Worm (Caenorhabditis elegans) whole organism, mixed stage, embryonic: ENCODE measurements around the gene srsx-5.

Experiments
- M03D4.4 ChIP-seq: sonication (generic microtip); optimal IDR thresholded peaks from 2 replicates; lab custom pipeline; 2017; ENCODE audit warnings: mild to moderate bottlenecking, missing genetic modification characterization, missing compliant biosample characterization
- blmp-1 ChIP-seq: fragments of 150-350 bp; optimal IDR thresholded peaks from 2 replicates; lab custom pipeline; 2014; ENCODE audit warnings: missing biosample characterization, missing genetic modification characterization
- ceh-39 ChIP-seq: fragments of 150-350 bp; optimal IDR thresholded peaks from 2 replicates; lab custom pipeline; 2014; ENCODE audit warnings: missing biosample characterization, missing genetic modification characterization
- ceh-43 ChIP-seq: fragments of 200-800 bp; sonication (Bioruptor generic); optimal IDR thresholded peaks from 2 replicates; lab custom pipeline; 2018; ENCODE audit warnings: mild to moderate bottlenecking, missing genetic modification characterization, moderate library complexity, missing compliant biosample characterization
- ceh-83 ChIP-seq: fragments of 200-800 bp; sonication (Bioruptor generic); optimal IDR thresholded peaks from 2 replicates; lab custom pipeline; 2018; ENCODE audit warnings: mild to moderate bottlenecking, missing genetic modification characterization, missing compliant biosample characterization
- ces-1 ChIP-seq: fragments of 150-350 bp; optimal IDR thresholded peaks from 2 replicates; lab custom pipeline; 2014; ENCODE audit warnings: missing biosample characterization, missing genetic modification reagents, missing genetic modification characterization
- cnd-1 ChIP-seq: fragments of 200-800 bp; sonication (Bioruptor generic); optimal IDR thresholded peaks from 2 replicates; lab custom pipeline; 2018; ENCODE audit warnings: mild to moderate bottlenecking, missing genetic modification characterization, missing compliant biosample characterization
- drap-1 ChIP-seq: fragments of 200-800 bp; sonication (Bioruptor generic); optimal IDR thresholded peaks from 3 replicates; lab custom pipeline; 2018; ENCODE audit warnings: mild to moderate bottlenecking, missing genetic modification characterization, missing compliant biosample characterization
- elt-1 ChIP-seq: sonication (generic microtip); optimal IDR thresholded peaks from 2 replicates; lab custom pipeline; 2017; ENCODE audit warnings: missing genetic modification characterization, mild to moderate bottlenecking, missing compliant biosample characterization, antibody characterized with exemption, moderate library complexity, borderline replicate concordance; ENCODE audit not compliant: insufficient read depth
- elt-3 ChIP-seq: fragments of 150-350 bp; optimal IDR thresholded peaks from 2 replicates; lab custom pipeline; 2014; ENCODE audit warnings: missing biosample characterization, missing genetic modification characterization
- ham-2 ChIP-seq: fragments of 200-800 bp; sonication (Bioruptor generic); optimal IDR thresholded peaks from 2 replicates; lab custom pipeline; 2018; ENCODE audit warnings: mild to moderate bottlenecking, missing genetic modification characterization, missing compliant biosample characterization
- hlh-1 ChIP-seq: fragments of 150-350 bp; optimal IDR thresholded peaks from 2 replicates; lab custom pipeline; 2014; ENCODE audit warnings: missing biosample characterization, missing genetic modification reagents, missing genetic modification characterization
- lin-13 ChIP-seq: fragments of 150-350 bp; optimal IDR thresholded peaks from 2 replicates; lab custom pipeline; 2014; ENCODE audit warnings: missing biosample characterization, missing genetic modification characterization
- lsy-2 ChIP-seq: fragments of 150-350 bp; optimal IDR thresholded peaks from 2 replicates; lab custom pipeline; 2014; ENCODE audit warnings: missing biosample characterization, missing genetic modification characterization
- mab-5 ChIP-seq: fragments of 150-350 bp; optimal IDR thresholded peaks from 2 replicates; lab custom pipeline; 2014; ENCODE audit warnings: missing biosample characterization, missing genetic modification characterization
- mep-1 ChIP-seq: fragments of 150-350 bp; optimal IDR thresholded peaks from 2 replicates; lab custom pipeline; 2017; ENCODE audit warnings: missing biosample characterization, missing genetic modification reagents, missing genetic modification characterization, inconsistent platforms
- mls-2 ChIP-seq: sonication (generic microtip); optimal IDR thresholded peaks from 2 replicates; lab custom pipeline; 2016; ENCODE audit warnings: mild to moderate bottlenecking, missing genetic modification characterization, moderate library complexity, missing compliant biosample characterization
- nhr-12 ChIP-seq: fragments of 150-350 bp; optimal IDR thresholded peaks from 2 replicates; lab custom pipeline; 2014; ENCODE audit warnings: missing biosample characterization, missing genetic modification characterization
- nhr-2 ChIP-seq: fragments of 150-350 bp; optimal IDR thresholded peaks from 2 replicates; lab custom pipeline; 2014; ENCODE audit warnings: missing biosample characterization, missing genetic modification characterization
- nhr-237 ChIP-seq: fragments of 150-350 bp; optimal IDR thresholded peaks from 2 replicates; lab custom pipeline; 2014; ENCODE audit warnings: missing biosample characterization, missing genetic modification characterization
- nhr-28 ChIP-seq: fragments of 150-350 bp; optimal IDR thresholded peaks from 2 replicates; lab custom pipeline; 2014; ENCODE audit warnings: missing biosample characterization, missing genetic modification characterization
- nhr-76 ChIP-seq: sonication (generic microtip); optimal IDR thresholded peaks from 2 replicates; lab custom pipeline; 2017; ENCODE audit warnings: missing biosample characterization, missing genetic modification characterization
- pha-4 ChIP-seq: fragments of 150-350 bp; optimal IDR thresholded peaks from 2 replicates; lab custom pipeline; 2018; ENCODE audit warnings: missing biosample characterization, missing genetic modification reagents, missing genetic modification characterization
- sem-2 ChIP-seq: fragments of 200-800 bp; sonication (Bioruptor generic); optimal IDR thresholded peaks from 2 replicates; lab custom pipeline; 2018; ENCODE audit warnings: mild to moderate bottlenecking, missing genetic modification characterization, missing compliant biosample characterization
- snpc-4 ChIP-seq: fragments of 150-350 bp; optimal IDR thresholded peaks from 2 replicates; lab custom pipeline; 2014; ENCODE audit warnings: missing biosample characterization, missing genetic modification characterization
- tbx-8 ChIP-seq: fragments of 200-800 bp; sonication (Bioruptor generic); optimal IDR thresholded peaks from 2 replicates; lab custom pipeline; 2018; ENCODE audit warnings: mild to moderate bottlenecking, missing genetic modification characterization, moderate library complexity, missing compliant biosample characterization
- unc-120 ChIP-seq: sonication (generic microtip); optimal IDR thresholded peaks from 2 replicates; lab custom pipeline; 2017; ENCODE audit warnings: missing genetic modification characterization, missing compliant biosample characterization; ENCODE audit not compliant: poor library complexity, severe bottlenecking
- unc-39 ChIP-seq: fragments of 150-350 bp; optimal IDR thresholded peaks from 2 replicates; lab custom pipeline; 2014; ENCODE audit warnings: missing biosample characterization, missing genetic modification characterization
- unc-62 ChIP-seq: fragments of 150-350 bp; optimal IDR thresholded peaks from 2 replicates; lab custom pipeline; 2014; ENCODE audit warnings: missing biosample characterization, missing genetic modification reagents, missing genetic modification characterization
- zip-8 ChIP-seq: fragments of 150-350 bp; optimal IDR thresholded peaks from 2 replicates; lab custom pipeline; 2014; ENCODE audit warnings: missing biosample characterization, missing genetic modification characterization
- ztf-11 ChIP-seq: fragments of 150-350 bp; optimal IDR thresholded peaks from 2 replicates; lab custom pipeline; 2014; ENCODE audit warnings: missing biosample characterization, missing genetic modification characterization

Gene srsx-5

DNA sequence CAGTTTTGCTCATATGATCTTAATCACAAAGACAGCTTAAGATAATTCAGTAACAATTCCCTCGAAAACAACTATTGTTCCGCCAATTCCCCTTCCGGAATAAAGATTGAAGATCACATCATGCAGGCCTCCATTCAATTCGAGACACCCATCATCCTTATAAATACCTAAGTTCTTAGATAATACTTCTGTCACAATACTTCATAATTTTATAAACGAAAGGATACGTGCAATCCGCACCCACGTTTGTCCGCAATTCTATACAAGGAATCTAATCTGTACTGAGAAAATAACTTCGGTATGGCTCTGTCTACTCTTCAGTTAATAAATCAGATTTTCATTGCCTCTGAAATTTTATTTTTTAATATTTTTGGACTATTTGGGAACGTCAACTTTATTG is at the start of gene srsx-5:
TSS of gene srsx-5 (plus strand) at position 301 of the 400 bp plus-strand sequence.
- TF ChIP-seq unc-120 (tag; lab: Kevin White, UChicago) (no peak), nhr-76 (tag; lab: Kevin White, UChicago) (no peak), nhr-2 (tag; lab: Kevin White, UChicago) (no peak), ceh-43 (no peak), drap-1 (GFP tag; lab: Kevin White, UChicago) (no peak), ceh-83 (no peak), ces-1 (GFP tag; lab: Kevin White, UChicago) (no peak), snpc-4 (tag; lab: Kevin White, UChicago) (no peak), unc-62 (GFP tag; lab: Kevin White, UChicago) (no peak), cnd-1 (tag; lab: Kevin White, UChicago) (no peak), elt-1 (tag; lab: Kevin White, UChicago) (no peak), tbx-8 (GFP tag; lab: Kevin White, UChicago) (no peak), mab-5 (tag; lab: Kevin White, UChicago) (no peak), ham-2 (GFP tag; lab: Kevin White, UChicago) (no peak), nhr-12 (tag; lab: Kevin White, UChicago) (no peak)

DNA sequence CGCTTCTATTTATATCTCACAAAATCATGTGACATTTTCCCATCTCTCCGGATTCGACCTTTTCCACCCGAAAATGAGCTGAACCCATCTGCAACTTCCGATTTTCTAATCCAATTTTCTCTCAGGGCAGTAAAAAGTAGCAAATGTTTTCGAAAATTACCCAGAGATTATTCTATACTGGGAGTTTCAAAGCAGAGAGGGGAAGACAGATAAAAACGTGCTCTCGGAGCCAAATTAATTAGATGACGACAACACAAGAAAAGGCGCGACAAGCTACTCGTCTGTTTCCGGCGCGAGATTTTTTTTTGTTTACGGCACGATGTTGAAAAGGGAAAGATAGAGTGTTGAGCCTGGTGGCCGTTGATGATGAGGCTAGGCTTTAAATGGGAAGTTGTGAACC is 44.3 kb upstream of the srsx-5 start:
- TF ChIP-seq ces-1 (GFP tag; lab: Kevin White, UChicago) = peak; percentile 27
- TF ChIP-seq nhr-2 (tag; lab: Kevin White, UChicago) = no peak

DNA sequence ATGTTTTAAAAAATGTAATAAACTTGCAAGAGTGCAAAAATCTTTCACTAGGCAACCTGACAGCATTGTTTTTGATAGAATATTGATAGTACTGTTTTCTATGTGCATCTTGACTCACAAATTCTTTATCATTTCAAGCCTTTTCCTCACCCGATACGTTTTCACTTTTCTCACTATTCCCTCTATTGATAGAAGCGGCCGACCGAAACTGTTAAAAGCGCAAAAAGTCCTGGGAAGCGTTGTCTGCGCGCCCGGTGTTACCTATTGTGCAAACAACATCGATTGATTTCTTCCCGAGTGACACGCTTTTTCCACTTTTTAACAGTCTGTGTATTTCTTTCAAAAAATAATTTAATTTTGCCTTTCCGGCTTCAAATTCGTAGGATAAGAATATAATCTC is 40.7 kb upstream of the srsx-5 start:
- TF ChIP-seq zip-8 (no peak), blmp-1 (tag; lab: Kevin White, UChicago) (no peak), hlh-1 (no peak), lin-13 (tag; lab: Kevin White, UChicago) (no peak), ces-1 (GFP tag; lab: Kevin White, UChicago) (no peak), nhr-76 (tag; lab: Kevin White, UChicago) (no peak), cnd-1 (tag; lab: Kevin White, UChicago) (no peak), nhr-12 (tag; lab: Kevin White, UChicago) (no peak), drap-1 (GFP tag; lab: Kevin White, UChicago) (no peak), nhr-28 (tag; lab: Kevin White, UChicago) (no peak), ceh-39 (no peak), lsy-2 (tag; lab: Kevin White, UChicago) (no peak), sem-2 (GFP tag; lab: Kevin White, UChicago) (no peak), snpc-4 (tag; lab: Kevin White, UChicago) (no peak), elt-3 (tag; lab: Kevin White, UChicago) (no peak), tbx-8 (GFP tag; lab: Kevin White, UChicago) (no peak), ceh-83 (no peak), nhr-2 (tag; lab: Kevin White, UChicago) (no peak), mls-2 (tag; lab: Kevin White, UChicago) (no peak), unc-120 (tag; lab: Kevin White, UChicago) (no peak)

DNA sequence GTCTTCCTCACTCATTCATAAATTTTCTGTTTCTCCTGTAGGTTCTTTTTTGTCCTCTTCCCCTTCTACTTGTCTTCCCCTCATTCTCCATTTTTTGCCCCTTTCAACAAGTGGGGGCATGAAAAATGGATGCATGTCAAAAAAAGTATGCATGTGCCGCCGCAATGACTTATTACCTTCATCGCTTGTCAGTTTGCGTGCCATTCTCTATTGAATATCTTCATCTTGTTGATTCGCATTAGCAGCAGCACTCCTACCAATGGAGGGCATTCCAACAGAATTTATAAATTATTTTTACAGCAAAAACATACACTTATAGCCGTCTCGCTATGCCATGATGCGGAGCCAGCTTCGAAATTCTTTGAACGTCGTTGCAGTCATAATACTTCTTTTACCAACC is 37.5 kb upstream of the srsx-5 start, which contains the start of gene F40A3.1:
TSS of gene F40A3.1 (plus strand) at position 301 of the 400 bp plus-strand sequence.
- TF ChIP-seq M03D4.4 (tag; lab: Kevin White, UChicago) (no peak), nhr-28 (tag; lab: Kevin White, UChicago) (no peak), unc-62 (GFP tag; lab: Kevin White, UChicago) (no peak), pha-4 (tag; lab: Kevin White, UChicago) (no peak), ztf-11 (tag; lab: Kevin White, UChicago) (no peak), nhr-2 (tag; lab: Kevin White, UChicago) (no peak), mep-1 (tag; lab: Kevin White, UChicago) (no peak), mls-2 (tag; lab: Kevin White, UChicago) (no peak), nhr-237 (tag; lab: Kevin White, UChicago) (no peak), ham-2 (GFP tag; lab: Kevin White, UChicago) (no peak), unc-39 (no peak), zip-8 (no peak), ces-1 (GFP tag; lab: Kevin White, UChicago) (no peak), ceh-39 (no peak)
